Worm (Caenorhabditis elegans) whole organism, mixed stage, embryonic: Measurements from ENCODE around the gene Y37D8A.26.

Source experiments
- lin-32 ChIP-seq: fragments of 200-800 bp; sonication (Bioruptor generic); optimal IDR thresholded peaks from 2 replicates; lab custom pipeline; 2018; ENCODE audit warnings: mild to moderate bottlenecking, missing genetic modification characterization, missing compliant biosample characterization
- nhr-28 ChIP-seq: fragments of 150-350 bp; optimal IDR thresholded peaks from 2 replicates; lab custom pipeline; 2014; ENCODE audit warnings: missing biosample characterization, missing genetic modification characterization
- snpc-4 ChIP-seq: fragments of 150-350 bp; optimal IDR thresholded peaks from 2 replicates; lab custom pipeline; 2014; ENCODE audit warnings: missing biosample characterization, missing genetic modification characterization
- unc-120 ChIP-seq: sonication (generic microtip); optimal IDR thresholded peaks from 2 replicates; lab custom pipeline; 2017; ENCODE audit warnings: missing genetic modification characterization, missing compliant biosample characterization; ENCODE audit not compliant: poor library complexity, severe bottlenecking
- unc-39 ChIP-seq: fragments of 150-350 bp; optimal IDR thresholded peaks from 2 replicates; lab custom pipeline; 2014; ENCODE audit warnings: missing biosample characterization, missing genetic modification characterization

ce11 chrIII:12891580-12891979 is 35.1 kb upstream of the Y37D8A.26 start, which contains the start of the genes Y37D8A.29 and unc-71:
- TF ChIP-seq unc-120 (tag; lab: Kevin White, UChicago): no peak
- TF ChIP-seq snpc-4 (tag; lab: Kevin White, UChicago): no peak
- TF ChIP-seq nhr-28: no peak
- no peak for TF ChIP-seq unc-39 (tag; lab: Kevin White, UChicago)
- TF ChIP-seq lin-32 (GFP tag; lab: Kevin White, UChicago): no peak
